Worm (Caenorhabditis elegans) whole organism, L2 larva: ENCODE data around the gene ZK688.11.

Experiments
- Y55F3AM.14 ChIP-seq: fragments of 200-800 bp; sonication (Bioruptor generic); optimal IDR thresholded peaks from 2 replicates; lab custom pipeline; 2018; ENCODE audit warnings: mild to moderate bottlenecking, missing genetic modification characterization, missing compliant biosample characterization
- ama-1 ChIP-seq: fragments of 150-350 bp; optimal IDR thresholded peaks from 2 replicates; lab custom pipeline; 2018; ENCODE audit warnings: inconsistent platforms
- crh-2 ChIP-seq: sonication (generic microtip); optimal IDR thresholded peaks from 2 replicates; lab custom pipeline; 2017; ENCODE audit warnings: missing biosample characterization, missing genetic modification characterization
- egl-27 ChIP-seq: sonication (generic microtip); optimal IDR thresholded peaks from 3 replicates; lab custom pipeline; 2017; ENCODE audit warnings: missing biosample characterization, missing genetic modification reagents, missing genetic modification characterization
- elt-1 ChIP-seq: fragments of 150-350 bp; optimal IDR thresholded peaks from 2 replicates; lab custom pipeline; 2014; ENCODE audit warnings: missing biosample characterization, missing genetic modification characterization
- mbf-1 ChIP-seq: sonication (generic microtip); optimal IDR thresholded peaks from 2 replicates; lab custom pipeline; 2017; ENCODE audit warnings: missing biosample characterization, missing genetic modification characterization
- nhr-12 ChIP-seq: fragments of 150-350 bp; optimal IDR thresholded peaks from 2 replicates; lab custom pipeline; 2014; ENCODE audit warnings: missing biosample characterization, missing genetic modification characterization
- nhr-21 ChIP-seq: fragments of 150-350 bp; optimal IDR thresholded peaks from 2 replicates; lab custom pipeline; 2014; ENCODE audit warnings: missing biosample characterization, missing genetic modification characterization
- nhr-23 ChIP-seq: fragments of 150-350 bp; optimal IDR thresholded peaks from 2 replicates; lab custom pipeline; 2014; ENCODE audit warnings: missing biosample characterization, missing genetic modification reagents, missing genetic modification characterization
- nhr-237 ChIP-seq: fragments of 150-350 bp; optimal IDR thresholded peaks from 2 replicates; lab custom pipeline; 2014; ENCODE audit warnings: missing biosample characterization, missing genetic modification characterization
- zag-1 ChIP-seq: fragments of 150-350 bp; optimal IDR thresholded peaks from 2 replicates; lab custom pipeline; 2014; ENCODE audit warnings: missing biosample characterization, missing genetic modification characterization

ce11 chrIII:7894724-7895123, 10.0 kb upstream of the ZK688.11 start, which contains the start of gene ZK688.4:
- TF ChIP-seq nhr-237 (tag; lab: Kevin White, UChicago) (no peak), nhr-12 (tag; lab: Kevin White, UChicago) (no peak), nhr-23 (no peak), Y55F3AM.14 (no peak), crh-2 (no peak), mbf-1 (no peak), elt-1 (tag; lab: Kevin White, UChicago) (no peak), ama-1 (lab: Kevin White, UChicago) (no peak), zag-1 (tag; lab: Kevin White, UChicago) (no peak), egl-27 (tag; lab: Kevin White, UChicago) (no peak), nhr-21 (no peak)
